Worm (Caenorhabditis elegans) whole organism, L4 larva: Measurements from ENCODE around the gene wrt-5.

ENCODE experiments used
- Y105C5A.15 ChIP-seq: fragments of 200-800 bp; sonication (Bioruptor generic); IDR thresholded peaks from 2 replicates; pipeline ENCODE4 v1.3.6; 2022; ENCODE audit warnings: missing genetic modification characterization, missing compliant biosample characterization
- egl-27 ChIP-seq: sonication (generic microtip); optimal IDR thresholded peaks from 3 replicates; lab custom pipeline; 2017; ENCODE audit warnings: missing biosample characterization, missing genetic modification reagents, missing genetic modification characterization
- unc-39 ChIP-seq: sonication (generic microtip); optimal IDR thresholded peaks from 2 replicates; lab custom pipeline; 2017; ENCODE audit warnings: missing biosample characterization, missing genetic modification characterization

- no peak for TF ChIP-seq egl-27 (tag; lab: Kevin White, UChicago)
- TF ChIP-seq Y105C5A.15 (GFP tag; lab: Robert Waterston, UW): no peak
- TF ChIP-seq unc-39 (tag; lab: Kevin White, UChicago): no peak
These were observed 9.2 kb downstream of the wrt-5 start, which contains the start of gene cdc-73 for ce11 chrIV:4042274-4042673.
